Fruit fly (Drosophila melanogaster) whole organism, embryonic: ENCODE data around the gene CG4949.
A peak's percentile ranks its signal among the peaks of the same experiment; 100 is the strongest.

Source experiments
- CG10543 ChIP-seq: fragments of 200-800 bp; sonication (Bioruptor generic); optimal IDR thresholded peaks from 3 replicates; lab custom pipeline; 2017; ENCODE audit warnings: missing biosample characterization, mild to moderate bottlenecking, missing genetic modification characterization, moderate library complexity
- CG10565 ChIP-seq: fragments of 200-800 bp; sonication (Bioruptor generic); optimal IDR thresholded peaks from 3 replicates; lab custom pipeline; 2016; ENCODE audit warnings: missing biosample characterization, mild to moderate bottlenecking, missing genetic modification characterization
- CG12391 ChIP-seq: fragments of 200-800 bp; sonication (Bioruptor generic); optimal IDR thresholded peaks from 3 replicates; lab custom pipeline; 2018; ENCODE audit warnings: missing biosample characterization, mild to moderate bottlenecking, missing genetic modification characterization, moderate library complexity
- CG13287 ChIP-seq: fragments of 200-800 bp; sonication (Bioruptor generic); IDR thresholded peaks from 2 replicates; pipeline ENCODE4 v1.3.6; 2022; ENCODE audit warnings: missing biosample characterization, missing genetic modification characterization; ENCODE audit not compliant: partially characterized antibody
- CG1602 ChIP-seq: fragments of 200-800 bp; sonication (Bioruptor generic); optimal IDR thresholded peaks from 3 replicates; lab custom pipeline; 2016; ENCODE audit warnings: missing biosample characterization, missing genetic modification characterization
- CG2712 ChIP-seq: fragments of 200-800 bp; optimal IDR thresholded peaks from 3 replicates; lab custom pipeline; 2019; ENCODE audit warnings: missing biosample characterization, mild to moderate bottlenecking, missing genetic modification characterization, moderate library complexity
- CG2875 ChIP-seq: fragments of 200-800 bp; sonication (Bioruptor generic); optimal IDR thresholded peaks from 2 replicates; lab custom pipeline; 2017; ENCODE audit warnings: missing biosample characterization, mild to moderate bottlenecking, missing genetic modification characterization, missing genetic modification reagents
- CG30403 ChIP-seq: fragments of 200-800 bp; sonication (Bioruptor generic); optimal IDR thresholded peaks from 3 replicates; lab custom pipeline; 2016; ENCODE audit warnings: missing biosample characterization, missing genetic modification characterization
- CG30431 ChIP-seq: fragments of 200-800 bp; sonication (Bioruptor generic); optimal IDR thresholded peaks from 2 replicates; lab custom pipeline; 2017; ENCODE audit warnings: missing biosample characterization, missing genetic modification characterization
- CG5245 ChIP-seq: fragments of 200-800 bp; sonication (Bioruptor generic); optimal IDR thresholded peaks from 3 replicates; lab custom pipeline; 2016; ENCODE audit warnings: missing biosample characterization, missing genetic modification characterization
- CG5953 ChIP-seq: fragments of 200-800 bp; sonication (Bioruptor generic); IDR thresholded peaks from 2 replicates; pipeline ENCODE4 v1.3.6; 2022; ENCODE audit warnings: missing biosample characterization, missing genetic modification characterization
- CG6654 ChIP-seq: fragments of 200-800 bp; sonication (Bioruptor generic); optimal IDR thresholded peaks from 2 replicates; lab custom pipeline; 2017; ENCODE audit warnings: missing biosample characterization, mild to moderate bottlenecking, missing genetic modification characterization
- CG6791 ChIP-seq: fragments of 200-800 bp; sonication (Bioruptor generic); IDR thresholded peaks from 3 replicates; pipeline ENCODE4 v1.3.6; 2022; ENCODE audit warnings: missing biosample characterization, missing genetic modification characterization; ENCODE audit not compliant: partially characterized antibody
- CG6813 ChIP-seq: fragments of 200-800 bp; sonication (Bioruptor generic); optimal IDR thresholded peaks from 2 replicates; lab custom pipeline; 2017; ENCODE audit warnings: missing biosample characterization, missing genetic modification characterization, mild to moderate bottlenecking, moderate library complexity, missing genetic modification reagents
- CG6854 ChIP-seq: fragments of 200-800 bp; sonication (Bioruptor generic); optimal IDR thresholded peaks from 3 replicates; lab custom pipeline; 2017; ENCODE audit warnings: missing biosample characterization, mild to moderate bottlenecking, missing genetic modification characterization
- CG7556 ChIP-seq: fragments of 200-800 bp; sonication (Bioruptor generic); optimal IDR thresholded peaks from 2 replicates; lab custom pipeline; 2017; ENCODE audit warnings: missing biosample characterization, mild to moderate bottlenecking, missing genetic modification characterization
- CG7786 ChIP-seq: fragments of 200-800 bp; sonication (Bioruptor generic); optimal IDR thresholded peaks from 2 replicates; lab custom pipeline; 2016; ENCODE audit warnings: missing biosample characterization, missing genetic modification characterization
- CG7839 ChIP-seq: fragments of 200-800 bp; sonication (Bioruptor generic); optimal IDR thresholded peaks from 3 replicates; lab custom pipeline; 2018; ENCODE audit warnings: missing biosample characterization, mild to moderate bottlenecking, missing genetic modification characterization, moderate library complexity
- CG9437 ChIP-seq: fragments of 200-800 bp; sonication (Bioruptor generic); optimal IDR thresholded peaks from 2 replicates; lab custom pipeline; 2018; ENCODE audit warnings: missing biosample characterization, mild to moderate bottlenecking, missing genetic modification characterization
- CrebB ChIP-seq: fragments of 200-800 bp; sonication (Bioruptor generic); optimal IDR thresholded peaks from 3 replicates; lab custom pipeline; 2018; ENCODE audit warnings: missing biosample characterization, mild to moderate bottlenecking, missing genetic modification characterization
- D ChIP-seq, 2 experiments: fragments of 200-800 bp in 1 of 2; fragments of >200 bp in 1 of 2; sonication (Bioruptor generic) in 1 of 2; optimal IDR thresholded peaks; 2 replicates in 1 of 2; 3 replicates in 1 of 2; lab custom pipeline; 2017; ENCODE audit warnings: mild to moderate bottlenecking in 1 of 2, missing biosample characterization in 1 of 2, missing genetic modification characterization in 1 of 2, missing genetic modification reagents in 1 of 2
- Fer1 ChIP-seq: fragments of 200-800 bp; sonication (Bioruptor generic); optimal IDR thresholded peaks from 2 replicates; lab custom pipeline; 2017; ENCODE audit warnings: missing biosample characterization, mild to moderate bottlenecking, missing genetic modification characterization
- MBD-R2 ChIP-seq: fragments of 200-800 bp; sonication (Bioruptor generic); IDR thresholded peaks from 2 replicates; pipeline ENCODE4 v1.3.6; 2022; ENCODE audit warnings: missing biosample characterization, missing genetic modification characterization
- Nf-YB ChIP-seq: fragments of 200-800 bp; sonication (Bioruptor generic); optimal IDR thresholded peaks from 3 replicates; lab custom pipeline; 2019; ENCODE audit warnings: missing biosample characterization, mild to moderate bottlenecking, missing genetic modification characterization, moderate library complexity
- Side ChIP-seq: fragments of 200-800 bp; sonication (Bioruptor generic); optimal IDR thresholded peaks from 2 replicates; lab custom pipeline; 2016; ENCODE audit warnings: missing biosample characterization, missing genetic modification characterization
- TFAM ChIP-seq: fragments of 200-800 bp; sonication (Bioruptor generic); optimal IDR thresholded peaks from 2 replicates; lab custom pipeline; 2017; ENCODE audit warnings: missing biosample characterization, missing genetic modification characterization, inconsistent platforms
- Taf1 ChIP-seq: fragments of 200-800 bp; sonication (Bioruptor generic); IDR thresholded peaks from 2 replicates; pipeline ENCODE4 v1.3.6; 2022; ENCODE audit warnings: missing biosample characterization, missing genetic modification characterization
- ash1 ChIP-seq: fragments of 200-800 bp; sonication (Bioruptor generic); optimal IDR thresholded peaks from 2 replicates; lab custom pipeline; 2018; ENCODE audit warnings: missing biosample characterization, mild to moderate bottlenecking, missing genetic modification characterization
- bab2 ChIP-seq: fragments of 200-800 bp; sonication (Bioruptor generic); optimal IDR thresholded peaks from 2 replicates; lab custom pipeline; 2016; ENCODE audit warnings: missing biosample characterization, missing genetic modification characterization
- bcd ChIP-seq: fragments of 200-800 bp; sonication (Bioruptor generic); optimal IDR thresholded peaks from 2 replicates; lab custom pipeline; 2017; ENCODE audit warnings: missing biosample characterization, mild to moderate bottlenecking, missing genetic modification characterization
- cg ChIP-seq: fragments of 200-800 bp; sonication (Bioruptor generic); optimal IDR thresholded peaks from 3 replicates; lab custom pipeline; 2019; ENCODE audit warnings: missing biosample characterization, mild to moderate bottlenecking, missing genetic modification characterization, moderate library complexity
- crc ChIP-seq: fragments of 200-800 bp; sonication (Bioruptor generic); optimal IDR thresholded peaks from 2 replicates; lab custom pipeline; 2016; ENCODE audit warnings: missing biosample characterization, missing genetic modification characterization
- dm ChIP-seq: fragments of 200-800 bp; sonication (Bioruptor generic); optimal IDR thresholded peaks from 3 replicates; lab custom pipeline; 2016; ENCODE audit warnings: missing biosample characterization, missing genetic modification characterization
- dmrt99B ChIP-seq: fragments of 200-800 bp; sonication (Bioruptor generic); optimal IDR thresholded peaks from 2 replicates; lab custom pipeline; 2018; ENCODE audit warnings: missing biosample characterization, mild to moderate bottlenecking, missing genetic modification characterization, moderate library complexity
- ewg ChIP-seq: fragments of 200-800 bp; sonication (Bioruptor generic); optimal IDR thresholded peaks from 3 replicates; lab custom pipeline; 2017; ENCODE audit warnings: mild to moderate bottlenecking, missing biosample characterization, missing genetic modification reagents, missing genetic modification characterization
- pan ChIP-seq, 4 experiments: fragments of >200 bp in 3 of 4; fragments of 200-800 bp in 1 of 4; sonication (Bioruptor generic) in 1 of 4; optimal IDR thresholded peaks in 3 of 4; IDR thresholded peaks in 1 of 4; 2 replicates each; pipeline versions ENCODE4 v1.3.6 to Lab custom; 2017 to 2022; ENCODE audit warnings: missing biosample characterization in 2 of 4, missing genetic modification characterization in 2 of 4, mixed read lengths in 1 of 4
- peb ChIP-seq: fragments of 200-800 bp; sonication (Bioruptor generic); IDR thresholded peaks from 2 replicates; pipeline ENCODE4 v1.3.6; 2022; ENCODE audit warnings: missing biosample characterization, missing genetic modification characterization
- pho ChIP-seq: fragments of 200-800 bp; sonication (Bioruptor generic); optimal IDR thresholded peaks from 2 replicates; lab custom pipeline; 2016; ENCODE audit warnings: missing biosample characterization, missing genetic modification characterization
- sisA ChIP-seq: fragments of 200-800 bp; sonication (Bioruptor generic); IDR thresholded peaks from 2 replicates; pipeline ENCODE4 v1.3.6; 2022; ENCODE audit warnings: missing biosample characterization, missing genetic modification characterization
- slbo ChIP-seq: fragments of 200-800 bp; sonication (Bioruptor generic); IDR thresholded peaks from 2 replicates; pipeline ENCODE4 v1.3.6; 2022; ENCODE audit warnings: missing biosample characterization, missing genetic modification characterization
- stc ChIP-seq: fragments of 200-800 bp; sonication (Bioruptor generic); IDR thresholded peaks from 2 replicates; pipeline ENCODE4 v1.3.6; 2022; ENCODE audit warnings: missing biosample characterization, missing genetic modification characterization
- tap ChIP-seq: fragments of 200-800 bp; optimal IDR thresholded peaks from 3 replicates; lab custom pipeline; 2019; ENCODE audit warnings: missing biosample characterization, mild to moderate bottlenecking, missing genetic modification characterization, moderate library complexity
- trem ChIP-seq: fragments of 200-800 bp; optimal IDR thresholded peaks from 3 replicates; lab custom pipeline; 2019; ENCODE audit warnings: missing biosample characterization, mild to moderate bottlenecking, missing genetic modification characterization, moderate library complexity
- tup ChIP-seq: fragments of 200-800 bp; sonication (Bioruptor generic); optimal IDR thresholded peaks from 2 replicates; lab custom pipeline; 2016; ENCODE audit warnings: missing biosample characterization, mild to moderate bottlenecking, missing genetic modification characterization, moderate library complexity
- twi ChIP-seq: fragments of 200-800 bp; optimal IDR thresholded peaks from 2 replicates; lab custom pipeline; 2019; ENCODE audit warnings: missing biosample characterization, mild to moderate bottlenecking, missing genetic modification characterization, moderate library complexity
- vnd ChIP-seq: fragments of 200-800 bp; sonication (Bioruptor generic); IDR thresholded peaks from 3 replicates; pipeline ENCODE4 v1.3.6; 2022; ENCODE audit warnings: missing biosample characterization, missing genetic modification characterization; ENCODE audit not compliant: partially characterized antibody
- wek ChIP-seq: fragments of 200-800 bp; sonication (Bioruptor generic); optimal IDR thresholded peaks from 3 replicates; lab custom pipeline; 2018; ENCODE audit warnings: missing biosample characterization, mild to moderate bottlenecking, missing genetic modification characterization, moderate library complexity
- z ChIP-seq: fragments of 200-800 bp; sonication (Bioruptor generic); IDR thresholded peaks from 3 replicates; pipeline ENCODE4 v1.3.6; 2022; ENCODE audit warnings: missing biosample characterization, missing genetic modification characterization

CG4949 gene

DNA sequence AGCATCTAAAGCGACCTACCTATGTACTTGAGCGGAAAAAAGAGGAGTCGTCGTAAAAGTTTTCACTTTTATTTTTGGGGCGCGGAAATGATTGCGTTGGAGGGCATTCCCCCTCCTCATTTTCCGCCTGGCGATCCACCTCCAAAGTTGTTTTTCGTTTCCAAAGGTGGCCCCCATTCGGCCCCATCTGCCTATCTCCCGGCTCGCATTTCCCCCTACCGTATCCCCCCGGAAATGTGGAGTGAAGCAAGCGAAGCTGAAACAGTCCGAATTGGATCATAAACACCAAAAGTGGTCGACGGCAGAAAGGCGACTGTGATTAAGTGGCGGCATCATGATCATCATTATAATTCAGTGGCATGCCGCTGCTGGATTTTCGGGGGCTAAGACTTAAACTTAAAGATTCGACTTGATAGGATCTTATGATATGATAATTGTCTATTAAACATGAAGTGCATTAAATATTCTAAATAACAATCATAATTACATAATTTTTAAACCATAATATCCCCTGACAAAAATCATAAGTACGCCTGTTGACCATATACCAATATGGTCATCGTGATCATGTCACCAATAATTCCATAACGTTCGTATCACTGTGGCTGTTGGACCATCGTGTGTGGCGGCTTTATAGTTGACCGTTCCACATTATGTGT lies 45.0 kb downstream of the CG4949 start (continued):
- peak; percentile 60 for TF ChIP-seq CrebB (tag; lab: Kevin White, UChicago)
- TF ChIP-seq vnd (GFP tag; lab: Robert Waterston, UW) = no peak
- TF ChIP-seq Side = peak; percentile 15
- TF ChIP-seq CG7556 (GFP tag; lab: Kevin White, UChicago) = peak; percentile 70
- no peak for TF ChIP-seq pan (optimal IDR thresholded peaks at IDR 0.05; lab: Kevin White, UChicago)
- TF ChIP-seq pan (GFP tag; optimal IDR thresholded peaks at IDR 0.05 in 1 of 2, IDR thresholded peaks at IDR 0.05 in 1 of 2) = peak in 1 of 2 experiments; percentile 78
- TF ChIP-seq crc = peak; percentile 22
- TF ChIP-seq CG9437 = peak; percentile 47
- peak; percentile 54; the same call in 1 of the 2 replicates for TF ChIP-seq CG5953
- no peak for TF ChIP-seq twi (tag; lab: Kevin White, UChicago)
- peak; percentile 66 for TF ChIP-seq pho
- peak; percentile 82 for TF ChIP-seq slbo (GFP tag; lab: Robert Waterston, UW)
- peak; percentile 77 for TF ChIP-seq Fer1 (GFP tag; lab: Kevin White, UChicago)
- peak; percentile 18 for TF ChIP-seq CG1602 (GFP tag; lab: Kevin White, UChicago)
- TF ChIP-seq CG10543 = peak; percentile 43
- no peak for TF ChIP-seq CG6791 (GFP tag; lab: Robert Waterston, UW)
- peak; percentile 64 for TF ChIP-seq bcd (GFP tag; lab: Kevin White, UChicago)
- peak; percentile 46 for TF ChIP-seq trem (tag; lab: Kevin White, UChicago)
- TF ChIP-seq CG5245 (GFP tag; lab: Kevin White, UChicago) = peak; percentile 23
- TF ChIP-seq z (GFP tag; lab: Robert Waterston, UW) = no peak
- no peak for TF ChIP-seq D (optimal IDR thresholded peaks at IDR 0.05; lab: Kevin White, UChicago)
- TF ChIP-seq D (GFP tag; optimal IDR thresholded peaks at IDR 0.05; lab: Kevin White, UChicago) = peak; percentile 61
- TF ChIP-seq MBD-R2 = peak; percentile 41; the same call in 1 of the 2 replicates
- TF ChIP-seq Taf1 (GFP tag; lab: Robert Waterston, UW) = peak; percentile 38; the same call in 1 of the 2 replicates
- peak; percentile 76 for TF ChIP-seq CG2712
- TF ChIP-seq ash1 (GFP tag; lab: Kevin White, UChicago) = no peak
- TF ChIP-seq CG6813 (GFP tag; lab: Kevin White, UChicago) = peak; percentile 66
- TF ChIP-seq TFAM (GFP tag; lab: Kevin White, UChicago) = peak; percentile 0
- TF ChIP-seq CG30431 = peak; percentile 39
- peak; percentile 8 for TF ChIP-seq dm (GFP tag; lab: Kevin White, UChicago)
- TF ChIP-seq bab2 (GFP tag; lab: Kevin White, UChicago) = peak; percentile 51
- TF ChIP-seq CG6854 (GFP tag; lab: Kevin White, UChicago) = peak; percentile 61
- no peak for TF ChIP-seq cg (GFP tag; lab: Kevin White, UChicago)
- peak; percentile 77 for TF ChIP-seq CG30403 (GFP tag; lab: Kevin White, UChicago)
- no peak for TF ChIP-seq CG13287 (GFP tag; lab: Robert Waterston, UW)
- TF ChIP-seq CG12391 (tag; lab: Kevin White, UChicago) = peak; percentile 78
- peak; percentile 33 for TF ChIP-seq wek (GFP tag; lab: Kevin White, UChicago)
- peak; percentile 77 for TF ChIP-seq sisA (GFP tag; lab: Robert Waterston, UW)
- TF ChIP-seq CG7839 (tag; lab: Kevin White, UChicago) = peak; percentile 78
- TF ChIP-seq CG10565 (GFP tag; lab: Kevin White, UChicago) = no peak
- TF ChIP-seq CG7786 (GFP tag; lab: Kevin White, UChicago) = peak; percentile 15
- TF ChIP-seq CG6654 (GFP tag; lab: Kevin White, UChicago) = peak; percentile 18
- no peak for TF ChIP-seq tup (GFP tag; lab: Kevin White, UChicago)
- TF ChIP-seq stc (GFP tag; lab: Robert Waterston, UW) = peak; percentile 65
- peak; percentile 82 for TF ChIP-seq dmrt99B
- TF ChIP-seq ewg (GFP tag; lab: Kevin White, UChicago) = peak; percentile 46
- peak; percentile 41 for TF ChIP-seq CG2875
- peak; percentile 48 for TF ChIP-seq Nf-YB
- TF ChIP-seq peb = peak; percentile 62
- peak; percentile 80 for TF ChIP-seq tap (tag; lab: Kevin White, UChicago)
